Worm (Caenorhabditis elegans) whole organism, early embryonic: ENCODE data around the gene R05G9.3.
A peak's percentile ranks its signal among the peaks of the same experiment; 100 is the strongest.

Experiments
- B0310.2 ChIP-seq: sonication (generic microtip); optimal IDR thresholded peaks from 2 replicates; lab custom pipeline; 2016; ENCODE audit warnings: mild to moderate bottlenecking, missing genetic modification characterization, missing compliant biosample characterization
- F13C5.2 ChIP-seq: sonication (generic microtip); optimal IDR thresholded peaks from 2 replicates; lab custom pipeline; 2017; ENCODE audit warnings: mild to moderate bottlenecking, missing genetic modification characterization, inconsistent platforms, missing compliant biosample characterization
- aly-1 ChIP-seq: sonication (generic microtip); optimal IDR thresholded peaks from 2 replicates; lab custom pipeline; 2016; ENCODE audit warnings: missing genetic modification characterization, missing compliant biosample characterization
- ama-1 ChIP-seq: fragments of 150-350 bp; optimal IDR thresholded peaks from 2 replicates; lab custom pipeline; 2014
- ceh-13 ChIP-seq: fragments of 200-800 bp; sonication (Bioruptor generic); optimal IDR thresholded peaks from 2 replicates; lab custom pipeline; 2018; ENCODE audit warnings: mild to moderate bottlenecking, missing genetic modification characterization, missing compliant biosample characterization
- ceh-36 ChIP-seq: sonication (generic microtip); optimal IDR thresholded peaks from 2 replicates; lab custom pipeline; 2016; ENCODE audit warnings: missing genetic modification characterization, inconsistent platforms, missing compliant biosample characterization
- ets-7 ChIP-seq: sonication (generic microtip); optimal IDR thresholded peaks from 2 replicates; lab custom pipeline; 2016; ENCODE audit warnings: missing genotype, missing genetic modification characterization, missing compliant biosample characterization
- flt-1 ChIP-seq: fragments of 200-800 bp; sonication (Bioruptor generic); IDR thresholded peaks from 2 replicates; pipeline ENCODE4 v1.3.6; 2022; ENCODE audit warnings: missing genetic modification characterization, missing compliant biosample characterization
- hmbx-1 ChIP-seq: sonication (generic microtip); optimal IDR thresholded peaks from 2 replicates; lab custom pipeline; 2016; ENCODE audit warnings: mild to moderate bottlenecking, missing genetic modification characterization, missing compliant biosample characterization
- hmg-4 ChIP-seq: fragments of 200-800 bp; sonication (Bioruptor generic); optimal IDR thresholded peaks from 2 replicates; lab custom pipeline; 2018; ENCODE audit warnings: mild to moderate bottlenecking, missing genetic modification characterization, missing compliant biosample characterization
- hnd-1 ChIP-seq: sonication (generic microtip); optimal IDR thresholded peaks from 2 replicates; lab custom pipeline; 2016; ENCODE audit warnings: missing genetic modification characterization, missing compliant biosample characterization
- pes-1 ChIP-seq: fragments of 200-800 bp; sonication (Bioruptor generic); IDR thresholded peaks from 2 replicates; pipeline ENCODE4 v1.3.6; 2022; ENCODE audit warnings: missing genetic modification reagents, missing genetic modification characterization, missing compliant biosample characterization
- scrt-1 ChIP-seq: fragments of 200-800 bp; sonication (Bioruptor generic); IDR thresholded peaks from 2 replicates; pipeline ENCODE4 v1.3.6; 2022; ENCODE audit warnings: missing genetic modification characterization, missing compliant biosample characterization
- sea-1 ChIP-seq: fragments of 200-800 bp; sonication (Bioruptor generic); conservative IDR thresholded peaks from 2 replicates; pipeline ENCODE4 v1.3.6; 2022; ENCODE audit warnings: missing genetic modification characterization, missing compliant biosample characterization
- tbx-11 ChIP-seq: fragments of 200-800 bp; sonication (Bioruptor generic); IDR thresholded peaks from 2 replicates; pipeline ENCODE4 v1.3.6; 2022; ENCODE audit warnings: missing genetic modification characterization, missing compliant biosample characterization
- tbx-37 ChIP-seq: fragments of 200-800 bp; sonication (Bioruptor generic); conservative IDR thresholded peaks from 2 replicates; pipeline ENCODE4 v1.3.6; 2022; ENCODE audit warnings: missing genetic modification reagents, missing genetic modification characterization, missing compliant biosample characterization
- tra-4 ChIP-seq: sonication (generic microtip); optimal IDR thresholded peaks from 2 replicates; lab custom pipeline; 2017; ENCODE audit warnings: missing genetic modification characterization, missing compliant biosample characterization

R05G9.3 gene

ce11 chrII:6476655-6477054 is 24.7 kb downstream of the R05G9.3 start, which contains the start of gene T28D9.4:
T28D9.4 (plus strand) TSS chrII:6476955.
- TF ChIP-seq sea-1, result no peak
- TF ChIP-seq pes-1 (GFP tag; lab: Robert Waterston, UW), result no peak
- TF ChIP-seq aly-1, result no peak
- no peak for TF ChIP-seq tra-4 (tag; lab: Kevin White, UChicago)
- TF ChIP-seq ceh-36 (tag; lab: Kevin White, UChicago), result no peak
- TF ChIP-seq hmbx-1 (tag; lab: Kevin White, UChicago), result no peak
- no peak for TF ChIP-seq hmg-4 (GFP tag; lab: Kevin White, UChicago)
- no peak for TF ChIP-seq hnd-1
- no peak for TF ChIP-seq ets-7 (tag; lab: Kevin White, UChicago)
- no peak for TF ChIP-seq scrt-1
- no peak for TF ChIP-seq flt-1 (GFP tag; lab: Robert Waterston, UW)
- TF ChIP-seq F13C5.2 (tag; lab: Kevin White, UChicago), result no peak
- no peak for TF ChIP-seq tbx-11
- no peak for TF ChIP-seq B0310.2 (tag; lab: Kevin White, UChicago)
- no peak for TF ChIP-seq ceh-13 (GFP tag; lab: Kevin White, UChicago)
- no peak for TF ChIP-seq ama-1 (lab: Kevin White, UChicago)
- TF ChIP-seq tbx-37, result no peak

ce11 chrII:6475180-6475737 is 26.1 kb downstream of the R05G9.3 start, which contains the start of gene T28D9.16:
T28D9.16 (plus strand) TSS chrII:6475687.
- TF ChIP-seq tra-4 (tag; lab: Kevin White, UChicago) (no peak), sea-1 (no peak), hmbx-1 (tag; lab: Kevin White, UChicago) (no peak), hmg-4 (GFP tag; lab: Kevin White, UChicago) (no peak), ceh-36 (tag; lab: Kevin White, UChicago) (no peak), pes-1 (GFP tag; lab: Robert Waterston, UW) (no peak)

DNA sequence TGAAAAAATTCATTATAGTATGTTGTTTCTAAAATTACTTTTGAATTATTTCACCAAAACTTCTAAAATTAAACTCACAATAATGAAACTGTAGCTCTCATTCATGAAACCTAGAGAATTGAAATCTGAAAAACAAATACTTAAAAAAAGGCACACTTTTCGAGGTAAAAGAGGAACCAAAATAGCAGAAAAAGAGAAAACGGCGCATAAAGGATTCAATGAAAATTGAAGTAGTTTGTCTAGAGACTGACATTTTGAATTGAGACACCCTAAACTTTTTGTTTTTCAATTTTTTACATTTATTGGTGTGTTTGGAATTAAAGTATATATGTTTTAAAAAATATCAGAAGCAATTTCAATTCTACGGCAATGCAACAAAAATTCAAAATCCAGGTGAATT is 30.3 kb downstream of the R05G9.3 start, which contains the start of gene dgk-5:
dgk-5 (minus strand) TSS at position 101 of the 400 bp plus-strand sequence.
- TF ChIP-seq ets-7 (tag; lab: Kevin White, UChicago) (no peak), sea-1 (no peak), ceh-36 (tag; lab: Kevin White, UChicago) (no peak), ama-1 (lab: Kevin White, UChicago) (no peak), tra-4 (tag; lab: Kevin White, UChicago) (no peak), tbx-37 (no peak), ceh-13 (GFP tag; lab: Kevin White, UChicago) (no peak), hmbx-1 (tag; lab: Kevin White, UChicago) (no peak), aly-1 (no peak), pes-1 (GFP tag; lab: Robert Waterston, UW) (no peak), flt-1 (GFP tag; lab: Robert Waterston, UW) (no peak), hmg-4 (GFP tag; lab: Kevin White, UChicago) (no peak), B0310.2 (tag; lab: Kevin White, UChicago) (no peak), hnd-1 (no peak)

- no peak for TF ChIP-seq ceh-13 (GFP tag; lab: Kevin White, UChicago)
- TF ChIP-seq hmbx-1 (tag; lab: Kevin White, UChicago), result no peak
- no peak for TF ChIP-seq hmg-4 (GFP tag; lab: Kevin White, UChicago)
- no peak for TF ChIP-seq flt-1 (GFP tag; lab: Robert Waterston, UW)
- TF ChIP-seq sea-1, result no peak
- TF ChIP-seq scrt-1, result no peak
- TF ChIP-seq ama-1 (lab: Kevin White, UChicago), result no peak
- TF ChIP-seq hnd-1, result no peak
- no peak for TF ChIP-seq aly-1
- TF ChIP-seq tbx-11, result no peak
- TF ChIP-seq ets-7 (tag; lab: Kevin White, UChicago), result no peak
- no peak for TF ChIP-seq pes-1 (GFP tag; lab: Robert Waterston, UW)
- no peak for TF ChIP-seq tra-4 (tag; lab: Kevin White, UChicago)
- no peak for TF ChIP-seq ceh-36 (tag; lab: Kevin White, UChicago)
- TF ChIP-seq F13C5.2 (tag; lab: Kevin White, UChicago), result no peak
Observed at ce11 chrII:6469340-6469739, 32.0 kb downstream of the R05G9.3 start.

- no peak for TF ChIP-seq hmbx-1 (tag; lab: Kevin White, UChicago)
- TF ChIP-seq ceh-13 (GFP tag; lab: Kevin White, UChicago), result no peak
- no peak for TF ChIP-seq tra-4 (tag; lab: Kevin White, UChicago)
- TF ChIP-seq tbx-11, result no peak
Observed at ce11 chrII:6454671-6455070, 46.6 kb downstream of the R05G9.3 start, which contains the start of gene aptf-1. aptf-1 (plus strand) TSS chrII:6454971.

- TF ChIP-seq hnd-1 (no peak), ceh-36 (tag; lab: Kevin White, UChicago) (peak; percentile 11)
Observed at ce11 chrII:6453341-6453806, 47.9 kb downstream of the R05G9.3 start, which contains the start of gene atg-16.2. atg-16.2 (minus strand) TSS chrII:6453391.
